Worm (Caenorhabditis elegans): ENCODE results near the gene math-20.

DNA sequence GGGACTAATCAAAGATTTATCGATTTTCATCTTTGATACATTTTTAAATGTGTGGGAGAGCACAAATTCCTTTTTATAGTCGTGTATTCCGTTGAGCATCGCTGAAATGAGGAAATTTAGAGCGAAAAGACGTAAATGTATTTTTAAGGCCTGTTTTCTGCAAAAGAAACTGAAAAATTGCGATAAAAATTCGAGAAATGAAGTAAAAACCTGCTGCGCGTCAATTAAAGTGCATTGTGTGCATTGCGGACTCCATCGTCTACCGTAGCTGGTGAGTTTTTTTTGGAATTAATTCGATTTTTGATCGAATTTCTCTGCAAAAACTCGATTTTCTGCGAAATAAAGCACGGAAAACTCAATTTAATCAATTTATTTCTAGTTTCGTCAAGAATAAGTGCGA, 43.0 kb downstream of the math-20 start, which contains the start of gene bath-19:
- no peak for TF ChIP-seq mef-2 (tag; optimal IDR thresholded peaks at IDR 0.05)
- TF ChIP-seq fkh-10 (GFP tag; optimal IDR thresholded peaks at IDR 0.05), result no peak
- TF ChIP-seq dpl-1 (GFP tag; optimal IDR thresholded peaks at IDR 0.05), result no peak
- no peak for TF ChIP-seq lsy-2 (tag; optimal IDR thresholded peaks at IDR 0.05)
- no peak for TF ChIP-seq egl-13 (tag; optimal IDR thresholded peaks at IDR 0.05)
- TF ChIP-seq lir-3 (tag; optimal IDR thresholded peaks at IDR 0.05; ENCODE audit: poor library complexity), result no peak
- TF ChIP-seq nhr-77 (tag; optimal IDR thresholded peaks at IDR 0.05), result no peak
- no peak for TF ChIP-seq nhr-19 (GFP tag; conservative IDR thresholded peaks at IDR 0.05)
- no peak for TF ChIP-seq sptf-1 (tag; optimal IDR thresholded peaks at IDR 0.05)
- TF ChIP-seq nhr-237 (tag; optimal IDR thresholded peaks at IDR 0.05), result no peak
- TF ChIP-seq unc-62 (GFP tag; optimal IDR thresholded peaks at IDR 0.05), result no peak
